Fruit fly (Drosophila melanogaster) whole organism, embryonic: ENCODE data around the gene gpp.

Source experiments
- Atf6 ChIP-seq: fragments of 200-800 bp; sonication (Bioruptor generic); IDR thresholded peaks from 2 replicates; pipeline ENCODE4 v1.3.6; 2022; ENCODE audit warnings: missing biosample characterization, missing genetic modification characterization
- B-H1 ChIP-seq: fragments of 200-800 bp; sonication (Bioruptor generic); IDR thresholded peaks from 3 replicates; pipeline ENCODE4 v1.3.6; 2022; ENCODE audit warnings: missing biosample characterization, missing genetic modification characterization
- CG31365 ChIP-seq: fragments of 200-800 bp; sonication (Bioruptor generic); optimal IDR thresholded peaks from 2 replicates; lab custom pipeline; 2018; ENCODE audit warnings: missing biosample characterization, mild to moderate bottlenecking, missing genetic modification characterization
- Fer2 ChIP-seq: fragments of 200-800 bp; sonication (Bioruptor generic); optimal IDR thresholded peaks from 2 replicates; lab custom pipeline; 2018; ENCODE audit warnings: missing biosample characterization, mild to moderate bottlenecking, missing genetic modification characterization, moderate library complexity
- HLH4C ChIP-seq: fragments of 200-800 bp; sonication (Bioruptor generic); IDR thresholded peaks from 3 replicates; pipeline ENCODE4 v1.3.6; 2022; ENCODE audit warnings: missing biosample characterization, missing genetic modification characterization; ENCODE audit not compliant: partially characterized antibody
- pzg ChIP-seq: fragments of 200-800 bp; sonication (Bioruptor generic); optimal IDR thresholded peaks from 3 replicates; lab custom pipeline; 2018; ENCODE audit warnings: missing biosample characterization, mild to moderate bottlenecking, missing genetic modification characterization, moderate library complexity

dm6 chr3R:6399289-6399688 is 7.4 kb upstream of the gpp start:
- TF ChIP-seq pzg (GFP tag; lab: Kevin White, UChicago) (no peak), B-H1 (GFP tag; lab: Robert Waterston, UW) (no peak), CG31365 (tag; lab: Kevin White, UChicago) (no peak), Atf6 (GFP tag; lab: Robert Waterston, UW) (no peak), Fer2 (no peak), HLH4C (GFP tag; lab: Robert Waterston, UW) (no peak)
